Fruit fly (Drosophila melanogaster): ENCODE results near the gene meep.

meep gene

DNA sequence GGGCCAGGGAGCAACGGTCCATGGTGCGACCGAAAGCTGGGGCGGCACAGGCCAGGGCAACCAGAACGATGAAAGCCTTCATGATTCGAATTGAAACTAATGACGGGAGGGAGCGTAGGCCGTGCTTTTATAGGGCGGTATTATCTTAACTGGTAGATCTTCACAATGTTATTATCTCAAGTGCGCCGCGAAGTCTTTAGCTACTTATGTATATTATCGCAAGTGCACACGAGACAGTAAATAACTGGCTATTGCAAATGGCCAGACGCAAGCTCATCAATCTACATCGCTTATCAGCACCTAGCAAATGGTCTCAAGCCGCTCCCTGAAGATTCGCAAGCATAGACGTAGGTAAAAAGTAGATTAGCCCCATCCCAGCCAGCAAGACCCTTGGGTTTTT lies 8.3 kb upstream of the meep start, which contains the start of gene LysD:
Gene LysD (minus strand): TSS at position 101 of the 400 bp plus-strand sequence.
- TF ChIP-seq woc (GFP tag; optimal IDR thresholded peaks at IDR 0.05) (no peak), dsf (GFP tag; optimal IDR thresholded peaks at IDR 0.05; ENCODE audit: borderline replicate concordance) (no peak), Dfd (GFP tag; optimal IDR thresholded peaks at IDR 0.05) (no peak), OdsH (GFP tag; optimal IDR thresholded peaks at IDR 0.05) (no peak), ey (GFP tag; optimal IDR thresholded peaks at IDR 0.05) (no peak), Dif (GFP tag; optimal IDR thresholded peaks at IDR 0.05; ENCODE audit: partially characterized antibody) (no peak), tai (GFP tag; optimal IDR thresholded peaks at IDR 0.05) (no peak), HLH106 (tag; optimal IDR thresholded peaks at IDR 0.05) (no peak), Mio (GFP tag; optimal IDR thresholded peaks at IDR 0.05) (no peak), GATAd (GFP tag; optimal IDR thresholded peaks at IDR 0.05) (no peak)

- TF ChIP-seq CG32264 (GFP tag; optimal IDR thresholded peaks at IDR 0.05) (no peak), sage (GFP tag; optimal IDR thresholded peaks at IDR 0.05) (no peak), CrebA (GFP tag; optimal IDR thresholded peaks at IDR 0.05; ENCODE audit: borderline replicate concordance) (no peak), dl (GFP tag; optimal IDR thresholded peaks at IDR 0.05; ENCODE audit: insufficient read depth in 1 of 2, partially characterized antibody in 2 of 2) (peak in 1 of 2 experiments; percentile 1), Dif (GFP tag; optimal IDR thresholded peaks at IDR 0.05; ENCODE audit: partially characterized antibody) (peak; percentile 36)
These were observed 5.4 kb upstream of the meep start for dm6 chr3L:1208206-1208605.

DNA sequence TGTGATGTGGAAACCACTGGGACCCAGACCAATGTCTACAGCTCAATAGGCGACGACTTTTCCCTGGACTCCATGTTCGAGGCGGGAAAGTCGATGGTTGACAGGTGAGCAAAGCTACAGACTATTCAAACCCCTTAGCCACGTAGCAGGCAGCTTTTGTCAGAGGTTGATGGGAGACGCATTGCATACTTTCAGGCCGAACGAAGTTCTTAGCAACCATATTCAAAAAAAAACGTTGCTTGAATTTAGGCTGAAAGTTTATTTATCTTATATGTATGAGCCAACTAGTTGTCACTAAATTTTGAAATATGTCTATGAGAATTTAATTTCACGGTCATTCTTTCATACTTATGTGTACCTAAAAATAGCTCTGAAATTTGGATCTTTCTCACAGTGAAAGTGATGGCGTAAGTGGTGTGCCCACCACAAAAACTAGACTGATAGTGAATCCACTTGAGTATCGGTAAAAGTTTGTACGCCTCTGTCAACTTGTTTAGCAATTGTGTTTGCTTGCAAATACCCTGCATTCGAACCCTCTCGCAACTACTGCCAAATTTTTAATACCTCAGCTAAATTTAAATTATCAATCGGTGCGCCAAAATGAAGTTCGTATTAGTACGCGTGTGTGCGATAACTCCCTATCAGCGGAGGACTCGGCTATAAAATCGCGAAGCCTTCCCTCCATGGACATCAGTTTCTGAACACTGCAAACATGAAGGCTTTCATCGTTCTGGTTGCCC lies 4.0 kb upstream of the meep start, which contains the start of gene LysB:
Gene LysB (plus strand): TSS at position 690 of the 740 bp plus-strand sequence.
- TF ChIP-seq Vsx2 (GFP tag; optimal IDR thresholded peaks at IDR 0.05; ENCODE audit: partially characterized antibody) (peak; percentile 86), Dif (GFP tag; optimal IDR thresholded peaks at IDR 0.05; ENCODE audit: partially characterized antibody) (peak; percentile 96), dl (GFP tag; optimal IDR thresholded peaks at IDR 0.05; ENCODE audit: insufficient read depth in 1 of 2, partially characterized antibody in 2 of 2) (peak; percentile 64 to 80), Rel (GFP tag; optimal IDR thresholded peaks at IDR 0.05) (no peak), Rel (tag; optimal IDR thresholded peaks at IDR 0.05) (peak; percentile 18), Myc (optimal IDR thresholded peaks at IDR 0.05) (peak; percentile 85), sage (GFP tag; optimal IDR thresholded peaks at IDR 0.05) (no peak), N (GFP tag; optimal IDR thresholded peaks at IDR 0.05) (peak; percentile 11), Hnf4 (GFP tag; optimal IDR thresholded peaks at IDR 0.05) (no peak), dsf (GFP tag; optimal IDR thresholded peaks at IDR 0.05; ENCODE audit: borderline replicate concordance) (no peak)

dm6 chr3L:1204674-1205547 lies 2.1 kb upstream of the meep start, which contains the start of gene CG9119:
TSS of gene CG9119 (minus strand) at chr3L:1204795.
- no peak for TF ChIP-seq pan (optimal IDR thresholded peaks at IDR 0.05)
- TF ChIP-seq usp (GFP tag; optimal IDR thresholded peaks at IDR 0.05) = no peak
- no peak for TF ChIP-seq Jra (GFP tag; optimal IDR thresholded peaks at IDR 0.05)
- no peak for TF ChIP-seq Dfd (GFP tag; optimal IDR thresholded peaks at IDR 0.05)
- peak; percentile 6 for TF ChIP-seq psq (GFP tag; optimal IDR thresholded peaks at IDR 0.05)
- TF ChIP-seq CG32264 (GFP tag; optimal IDR thresholded peaks at IDR 0.05) = no peak
- TF ChIP-seq rgr (GFP tag; optimal IDR thresholded peaks at IDR 0.05) = peak; percentile 27
- no peak for TF ChIP-seq tai (GFP tag; optimal IDR thresholded peaks at IDR 0.05)
- no peak for TF ChIP-seq Mio (GFP tag; optimal IDR thresholded peaks at IDR 0.05)
- peak; percentile 40 for TF ChIP-seq sv (GFP tag; optimal IDR thresholded peaks at IDR 0.05)
- TF ChIP-seq dmrt93B (GFP tag; optimal IDR thresholded peaks at IDR 0.05) = peak; percentile 34
- no peak for TF ChIP-seq Hnf4 (GFP tag; optimal IDR thresholded peaks at IDR 0.05)
- no peak for TF ChIP-seq brk (GFP tag; optimal IDR thresholded peaks at IDR 0.05)
- no peak for TF ChIP-seq Dif (GFP tag; optimal IDR thresholded peaks at IDR 0.05; ENCODE audit: partially characterized antibody)
- no peak for TF ChIP-seq woc (GFP tag; optimal IDR thresholded peaks at IDR 0.05)
- TF ChIP-seq ey (GFP tag; optimal IDR thresholded peaks at IDR 0.05) = peak; percentile 59
- TF ChIP-seq br (GFP tag; optimal IDR thresholded peaks at IDR 0.05) = peak; percentile 52
- TF ChIP-seq Rel (GFP tag; optimal IDR thresholded peaks at IDR 0.05) = no peak
- no peak for TF ChIP-seq Rel (tag; optimal IDR thresholded peaks at IDR 0.05)
- no peak for TF ChIP-seq Myc (optimal IDR thresholded peaks at IDR 0.05)
- TF ChIP-seq sage (GFP tag; optimal IDR thresholded peaks at IDR 0.05) = no peak
- no peak for TF ChIP-seq jim (GFP tag; optimal IDR thresholded peaks at IDR 0.05)
- no peak for TF ChIP-seq CrebA (GFP tag; optimal IDR thresholded peaks at IDR 0.05; ENCODE audit: borderline replicate concordance)
- TF ChIP-seq Hr83 (GFP tag; optimal IDR thresholded peaks at IDR 0.05; ENCODE audit: poor library complexity, severe bottlenecking) = no peak
- TF ChIP-seq OdsH (GFP tag; optimal IDR thresholded peaks at IDR 0.05) = peak; percentile 46
- TF ChIP-seq Abd-B (GFP tag; optimal IDR thresholded peaks at IDR 0.05) = no peak
- peak in 1 of 2 experiments; percentile 61 for TF ChIP-seq foxo (GFP tag; optimal IDR thresholded peaks at IDR 0.05)
- no peak for TF ChIP-seq Hr78 (GFP tag; optimal IDR thresholded peaks at IDR 0.05)
- no peak for TF ChIP-seq dl (GFP tag; optimal IDR thresholded peaks at IDR 0.05; ENCODE audit: insufficient read depth in 1 of 2, partially characterized antibody in 2 of 2)
- TF ChIP-seq fru (GFP tag; optimal IDR thresholded peaks at IDR 0.05) = peak; percentile 72
- peak; percentile 24 for TF ChIP-seq HLH106 (tag; optimal IDR thresholded peaks at IDR 0.05)
- no peak for TF ChIP-seq lola (GFP tag; optimal IDR thresholded peaks at IDR 0.05)
- peak; percentile 59 for TF ChIP-seq h (GFP tag; optimal IDR thresholded peaks at IDR 0.05)
- TF ChIP-seq Sp1 (GFP tag; optimal IDR thresholded peaks at IDR 0.05) = peak; percentile 28
